Fruit fly (Drosophila melanogaster) whole organism, pupa: ENCODE measurements around the gene AGO2.
A peak's percentile ranks its signal among the peaks of the same experiment; 100 is the strongest.

Experiments used
- CG10348 ChIP-seq: fragments of 200-800 bp; sonication (Bioruptor generic); IDR thresholded peaks from 2 replicates; pipeline ENCODE4 v1.3.6; 2022; ENCODE audit warnings: missing biosample characterization, missing genetic modification characterization
- CG12605 ChIP-seq: fragments of 200-800 bp; sonication (Bioruptor generic); IDR thresholded peaks from 2 replicates; pipeline ENCODE4 v1.3.6; 2022; ENCODE audit warnings: missing biosample characterization, missing genetic modification characterization
- CG13204 ChIP-seq: fragments of 200-800 bp; sonication (Bioruptor generic); optimal IDR thresholded peaks from 2 replicates; lab custom pipeline; 2018; ENCODE audit warnings: missing biosample characterization, mild to moderate bottlenecking, missing genetic modification characterization, moderate library complexity
- CG14655 ChIP-seq: fragments of 200-800 bp; sonication (Bioruptor generic); optimal IDR thresholded peaks from 3 replicates; lab custom pipeline; 2017; ENCODE audit warnings: mild to moderate bottlenecking, missing biosample characterization, missing genetic modification reagents, missing genetic modification characterization
- CG15710 ChIP-seq: fragments of 200-800 bp; sonication (Bioruptor generic); optimal IDR thresholded peaks from 2 replicates; lab custom pipeline; 2018; ENCODE audit warnings: missing biosample characterization, mild to moderate bottlenecking, missing genetic modification characterization, moderate library complexity
- CG17806 ChIP-seq: fragments of 200-800 bp; sonication (Bioruptor generic); optimal IDR thresholded peaks from 2 replicates; lab custom pipeline; 2018; ENCODE audit warnings: missing biosample characterization, mild to moderate bottlenecking, missing genetic modification characterization, moderate library complexity
- CG32121 ChIP-seq: fragments of 200-800 bp; sonication (Bioruptor generic); IDR thresholded peaks from 2 replicates; pipeline ENCODE4 v1.3.6; 2022; ENCODE audit warnings: missing biosample characterization, missing genetic modification characterization
- CG34367 ChIP-seq: fragments of 200-800 bp; sonication (Bioruptor generic); optimal IDR thresholded peaks from 2 replicates; lab custom pipeline; 2018; ENCODE audit warnings: missing biosample characterization, mild to moderate bottlenecking, missing genetic modification characterization
- CG4496 ChIP-seq: fragments of 200-800 bp; sonication (Bioruptor generic); IDR thresholded peaks from 3 replicates; pipeline ENCODE4 v1.3.6; 2022; ENCODE audit warnings: missing biosample characterization, missing genetic modification characterization
- CG8159 ChIP-seq: fragments of 200-800 bp; sonication (Bioruptor generic); optimal IDR thresholded peaks from 3 replicates; lab custom pipeline; 2018; ENCODE audit warnings: missing biosample characterization, mild to moderate bottlenecking, missing genetic modification characterization, moderate library complexity
- CG8301 ChIP-seq: fragments of 200-800 bp; sonication (Bioruptor generic); optimal IDR thresholded peaks from 2 replicates; lab custom pipeline; 2018; ENCODE audit warnings: missing biosample characterization, mild to moderate bottlenecking, missing genetic modification characterization
- CG9948 ChIP-seq: fragments of 200-800 bp; sonication (Bioruptor generic); optimal IDR thresholded peaks from 2 replicates; lab custom pipeline; 2018; ENCODE audit warnings: missing biosample characterization, mild to moderate bottlenecking, missing genetic modification characterization, moderate library complexity
- D1 ChIP-seq: fragments of 200-800 bp; sonication (Bioruptor generic); optimal IDR thresholded peaks from 2 replicates; lab custom pipeline; 2018; ENCODE audit warnings: missing biosample characterization, mild to moderate bottlenecking, missing genetic modification characterization, moderate library complexity
- EcR ChIP-seq: fragments of 200-800 bp; sonication (Bioruptor generic); optimal IDR thresholded peaks from 3 replicates; lab custom pipeline; 2019; ENCODE audit warnings: missing biosample characterization, missing genetic modification characterization, mild to moderate bottlenecking, moderate library complexity, missing genetic modification reagents
- Ets98B ChIP-seq: fragments of 200-800 bp; sonication (Bioruptor generic); IDR thresholded peaks from 2 replicates; pipeline ENCODE4 v1.3.6; 2022; ENCODE audit warnings: missing biosample characterization, missing genetic modification characterization
- Pif1A ChIP-seq: fragments of 200-800 bp; sonication (Bioruptor generic); optimal IDR thresholded peaks from 3 replicates; lab custom pipeline; 2016; ENCODE audit warnings: missing biosample characterization, missing genetic modification characterization
- Pif1B ChIP-seq: fragments of 200-800 bp; sonication (Bioruptor generic); optimal IDR thresholded peaks from 3 replicates; lab custom pipeline; 2016; ENCODE audit warnings: missing biosample characterization, missing genetic modification characterization
- Snoo ChIP-seq: fragments of 200-800 bp; sonication (Bioruptor generic); optimal IDR thresholded peaks from 3 replicates; lab custom pipeline; 2017; ENCODE audit warnings: missing biosample characterization, mild to moderate bottlenecking, missing genetic modification characterization, inconsistent platforms
- gl ChIP-seq: fragments of 200-800 bp; sonication (Bioruptor generic); optimal IDR thresholded peaks from 2 replicates; lab custom pipeline; 2018; ENCODE audit warnings: missing biosample characterization, mild to moderate bottlenecking, missing genetic modification characterization
- rn ChIP-seq: fragments of 200-800 bp; sonication (Bioruptor generic); IDR thresholded peaks from 2 replicates; pipeline ENCODE4 v1.3.6; 2022; ENCODE audit warnings: missing biosample characterization, missing genetic modification characterization

Gene AGO2

dm6 chr3L:15514405-15514804 lies 39.5 kb upstream of the AGO2 start:
- TF ChIP-seq CG12605 (GFP tag; lab: Robert Waterston, UW) = peak; percentile 60
- TF ChIP-seq CG13204 (GFP tag; lab: Kevin White, UChicago) = no peak
- peak; percentile 43; the same call in 1 of the 2 replicates for TF ChIP-seq CG32121
- TF ChIP-seq EcR = peak; percentile 83

- 0 out of 2 replicates have a peak, but pooled peaks have one; percentile 8 for TF ChIP-seq CG32121
- no peak for TF ChIP-seq Pif1B (GFP tag; lab: Kevin White, UChicago)
These were observed 39.0 kb upstream of the AGO2 start for dm6 chr3L:15514814-15515495.

- no peak for TF ChIP-seq CG32121
- TF ChIP-seq CG13204 (GFP tag; lab: Kevin White, UChicago) = no peak
- peak; percentile 53 for TF ChIP-seq EcR
These were observed 37.5 kb upstream of the AGO2 start for dm6 chr3L:15516440-15516839.

DNA sequence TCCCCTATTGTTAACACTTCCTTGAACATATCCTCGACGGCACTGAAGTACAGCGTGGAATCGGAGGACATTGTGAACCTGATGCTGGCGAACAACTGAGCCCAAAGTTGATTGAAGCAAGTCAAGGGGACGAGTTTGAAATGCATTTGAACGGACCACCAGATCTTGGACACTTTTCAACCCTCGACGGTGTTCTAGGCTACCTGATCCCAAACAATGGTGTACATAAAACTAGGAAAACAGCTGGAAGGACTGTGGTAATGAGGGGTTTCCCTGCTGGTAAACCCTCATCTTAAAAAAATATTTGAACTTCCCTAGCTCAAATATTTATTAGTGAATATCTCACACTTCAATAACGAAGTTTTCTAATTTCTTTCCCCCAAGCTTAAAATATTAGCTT lies 37.0 kb upstream of the AGO2 start, which contains the start of gene CG13454:
Gene CG13454, minus strand, starts transcription at position 101 of the 400 bp plus-strand sequence.
- TF ChIP-seq D1 (tag; lab: Kevin White, UChicago) = no peak
- TF ChIP-seq CG8301 = no peak
- no peak for TF ChIP-seq CG15710 (tag; lab: Kevin White, UChicago)
- TF ChIP-seq rn = no peak
- no peak for TF ChIP-seq CG10348
- TF ChIP-seq CG32121 = no peak
- no peak for TF ChIP-seq CG8159 (tag; lab: Kevin White, UChicago)
- TF ChIP-seq gl (tag; lab: Kevin White, UChicago) = no peak
- TF ChIP-seq CG12605 (GFP tag; lab: Robert Waterston, UW) = no peak
- no peak for TF ChIP-seq Pif1B (GFP tag; lab: Kevin White, UChicago)
- no peak for TF ChIP-seq CG13204 (GFP tag; lab: Kevin White, UChicago)
- TF ChIP-seq CG34367 (tag; lab: Kevin White, UChicago) = no peak
- TF ChIP-seq CG14655 (GFP tag; lab: Kevin White, UChicago) = no peak
- no peak for TF ChIP-seq EcR
- TF ChIP-seq CG9948 (tag; lab: Kevin White, UChicago) = no peak

- TF ChIP-seq CG4496 (GFP tag; lab: Robert Waterston, UW) (no peak), CG32121 (no peak), Pif1A (GFP tag; lab: Kevin White, UChicago) (no peak), CG9948 (tag; lab: Kevin White, UChicago) (no peak), CG14655 (GFP tag; lab: Kevin White, UChicago) (no peak), CG13204 (GFP tag; lab: Kevin White, UChicago) (no peak), Snoo (tag; lab: Kevin White, UChicago) (no peak), CG8159 (tag; lab: Kevin White, UChicago) (no peak)
These were observed 36.4 kb upstream of the AGO2 start for dm6 chr3L:15517508-15517907.

DNA sequence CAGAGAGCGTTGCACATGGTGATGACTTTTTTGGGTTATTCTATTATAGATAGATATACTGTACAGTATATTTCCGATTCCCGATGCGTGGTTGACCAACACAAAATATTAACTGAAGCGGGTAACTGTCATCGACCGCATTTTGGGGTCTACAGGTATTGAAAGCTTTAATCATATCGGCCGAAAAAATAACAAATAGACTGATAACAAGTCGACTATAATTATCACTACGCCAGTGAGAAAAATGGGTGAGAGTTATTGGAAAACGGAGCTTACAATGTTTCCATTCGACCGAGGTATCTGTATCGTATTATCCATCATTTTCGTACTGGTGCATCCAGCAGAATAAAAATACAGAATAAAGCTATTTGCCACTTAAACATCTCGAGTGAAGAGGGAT lies 35.6 kb upstream of the AGO2 start:
- no peak for TF ChIP-seq D1 (tag; lab: Kevin White, UChicago)
- no peak for TF ChIP-seq CG10348
- TF ChIP-seq CG14655 (GFP tag; lab: Kevin White, UChicago) = no peak
- no peak for TF ChIP-seq CG15710 (tag; lab: Kevin White, UChicago)
- TF ChIP-seq CG17806 (tag; lab: Kevin White, UChicago) = no peak
- TF ChIP-seq Pif1B (GFP tag; lab: Kevin White, UChicago) = no peak
- TF ChIP-seq Ets98B (GFP tag; lab: Robert Waterston, UW) = no peak
- TF ChIP-seq CG8301 = no peak
- no peak for TF ChIP-seq CG12605 (GFP tag; lab: Robert Waterston, UW)
- TF ChIP-seq rn = no peak
- no peak for TF ChIP-seq CG32121
- TF ChIP-seq CG34367 (tag; lab: Kevin White, UChicago) = no peak
- TF ChIP-seq CG8159 (tag; lab: Kevin White, UChicago) = no peak
- no peak for TF ChIP-seq Snoo (tag; lab: Kevin White, UChicago)

DNA sequence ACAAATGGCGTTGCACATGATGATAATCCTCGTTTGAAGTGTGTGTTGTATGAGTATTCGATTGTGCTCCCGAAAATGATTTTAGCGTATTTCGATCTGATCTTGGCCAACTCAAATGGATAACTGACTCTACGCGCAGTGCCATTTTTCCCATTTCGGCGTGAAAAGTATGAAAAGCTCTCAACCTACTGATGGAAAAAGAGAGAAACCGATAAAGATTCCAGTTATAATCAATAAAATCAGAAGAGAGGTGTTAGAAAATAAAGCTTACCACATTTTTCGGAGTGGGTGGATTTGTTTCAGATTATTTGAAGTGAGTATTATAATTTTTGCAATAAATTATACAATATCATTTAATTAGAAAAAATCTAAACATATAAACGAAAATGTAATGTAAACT lies 34.4 kb upstream of the AGO2 start, which contains the start of gene mex1:
Gene mex1, minus strand, starts transcription at position 101 of the 400 bp plus-strand sequence.
- TF ChIP-seq CG14655 (GFP tag; lab: Kevin White, UChicago) (no peak), CG8159 (tag; lab: Kevin White, UChicago) (no peak), rn (no peak), Pif1B (GFP tag; lab: Kevin White, UChicago) (no peak), CG12605 (GFP tag; lab: Robert Waterston, UW) (no peak), CG34367 (tag; lab: Kevin White, UChicago) (no peak), CG9948 (tag; lab: Kevin White, UChicago) (no peak), CG17806 (tag; lab: Kevin White, UChicago) (no peak), Pif1A (GFP tag; lab: Kevin White, UChicago) (no peak), CG10348 (no peak), CG32121 (no peak)
